Worm (Caenorhabditis elegans) whole organism, L4 larva: ENCODE measurements around the gene F59A6.11.

ENCODE experiments used
- F10B5.3 ChIP-seq: sonication (generic microtip); optimal IDR thresholded peaks from 2 replicates; lab custom pipeline; 2016; ENCODE audit warnings: mild to moderate bottlenecking, missing genetic modification characterization, missing compliant biosample characterization
- F37D6.2 ChIP-seq: sonication (generic microtip); optimal IDR thresholded peaks from 2 replicates; lab custom pipeline; 2016; ENCODE audit warnings: mild to moderate bottlenecking, missing genetic modification characterization, missing compliant biosample characterization
- T20F7.1 ChIP-seq: fragments of 200-800 bp; sonication (Bioruptor generic); optimal IDR thresholded peaks from 2 replicates; lab custom pipeline; 2018; ENCODE audit warnings: mild to moderate bottlenecking, missing genetic modification characterization, missing compliant biosample characterization
- T26A8.4 ChIP-seq: fragments of 200-800 bp; sonication (Bioruptor generic); IDR thresholded peaks from 2 replicates; pipeline ENCODE4 v1.3.6; 2022; ENCODE audit warnings: missing genetic modification characterization, missing compliant biosample characterization
- aly-2 ChIP-seq: sonication (generic microtip); optimal IDR thresholded peaks from 2 replicates; lab custom pipeline; 2018; ENCODE audit warnings: missing biosample characterization, missing genetic modification characterization
- ama-1 ChIP-seq: fragments of 150-350 bp; optimal IDR thresholded peaks from 2 replicates; lab custom pipeline; 2014; ENCODE audit warnings: inconsistent platforms, mixed read lengths
- arid-1 ChIP-seq: fragments of 200-800 bp; sonication (Bioruptor generic); conservative IDR thresholded peaks from 2 replicates; pipeline ENCODE4 v1.3.6; 2022; ENCODE audit warnings: missing genetic modification reagents, missing genetic modification characterization, missing compliant biosample characterization
- attf-4 ChIP-seq: sonication (generic microtip); optimal IDR thresholded peaks from 3 replicates; lab custom pipeline; 2017; ENCODE audit warnings: missing biosample characterization, missing genetic modification characterization
- ceh-32 ChIP-seq: sonication (generic microtip); optimal IDR thresholded peaks from 2 replicates; lab custom pipeline; 2016; ENCODE audit warnings: mild to moderate bottlenecking, missing genetic modification characterization, missing compliant biosample characterization; ENCODE audit not compliant: poor library complexity
- ceh-62 ChIP-seq: sonication (generic microtip); optimal IDR thresholded peaks from 2 replicates; lab custom pipeline; 2017; ENCODE audit warnings: missing biosample characterization, missing genetic modification characterization
- ces-1 ChIP-seq: fragments of 150-350 bp; sonication (generic microtip); optimal IDR thresholded peaks from 4 replicates; lab custom pipeline; 2014; ENCODE audit warnings: missing biosample characterization, missing genetic modification reagents, missing genetic modification characterization
- cey-2 ChIP-seq: sonication (generic microtip); optimal IDR thresholded peaks from 3 replicates; lab custom pipeline; 2017; ENCODE audit warnings: missing genetic modification characterization, mild to moderate bottlenecking, missing compliant biosample characterization, antibody characterized with exemption, borderline replicate concordance; ENCODE audit not compliant: insufficient read depth
- ctbp-1 ChIP-seq: fragments of 200-800 bp; sonication (Bioruptor generic); IDR thresholded peaks from 2 replicates; pipeline ENCODE4 v1.3.6; 2022; ENCODE audit warnings: missing genetic modification reagents, missing genetic modification characterization, missing compliant biosample characterization
- daf-12 ChIP-seq: fragments of 150-350 bp; optimal IDR thresholded peaks from 2 replicates; lab custom pipeline; 2014; ENCODE audit warnings: missing biosample characterization, missing genetic modification reagents, missing genetic modification characterization
- daf-8 ChIP-seq: fragments of 200-800 bp; sonication (Bioruptor generic); IDR thresholded peaks from 2 replicates; pipeline ENCODE4 v1.3.6; 2022; ENCODE audit warnings: missing genetic modification characterization, missing compliant biosample characterization
- dmd-6 ChIP-seq: fragments of 200-800 bp; sonication (Bioruptor generic); IDR thresholded peaks from 2 replicates; pipeline ENCODE4 v1.3.6; 2022; ENCODE audit warnings: missing genetic modification reagents, missing genetic modification characterization, missing compliant biosample characterization
- dmd-8 ChIP-seq: fragments of 200-800 bp; sonication (Bioruptor generic); IDR thresholded peaks from 2 replicates; pipeline ENCODE4 v1.3.6; 2022; ENCODE audit warnings: missing genetic modification characterization, missing compliant biosample characterization
- duxl-1 ChIP-seq: sonication (generic microtip); optimal IDR thresholded peaks from 2 replicates; lab custom pipeline; 2016; ENCODE audit warnings: mild to moderate bottlenecking, missing genetic modification characterization, moderate library complexity, missing compliant biosample characterization; ENCODE audit not compliant: poor library complexity
- egl-27 ChIP-seq: sonication (generic microtip); optimal IDR thresholded peaks from 3 replicates; lab custom pipeline; 2017; ENCODE audit warnings: missing biosample characterization, missing genetic modification reagents, missing genetic modification characterization
- fkh-10 ChIP-seq: fragments of 150-350 bp; optimal IDR thresholded peaks from 2 replicates; lab custom pipeline; 2014; ENCODE audit warnings: missing biosample characterization, missing genetic modification reagents, missing genetic modification characterization
- fos-1 ChIP-seq: fragments of 150-350 bp; optimal IDR thresholded peaks from 2 replicates; lab custom pipeline; 2014; ENCODE audit warnings: missing biosample characterization, missing genetic modification characterization
- hlh-11 ChIP-seq: fragments of 200-800 bp; sonication (Bioruptor generic); optimal IDR thresholded peaks from 2 replicates; lab custom pipeline; 2018; ENCODE audit warnings: mild to moderate bottlenecking, missing genetic modification characterization, missing compliant biosample characterization
- hlh-30 ChIP-seq: sonication (generic microtip); optimal IDR thresholded peaks from 2 replicates; lab custom pipeline; 2017; ENCODE audit warnings: antibody characterized with exemption, mild to moderate bottlenecking, missing genetic modification characterization, missing compliant biosample characterization; ENCODE audit not compliant: insufficient read depth
- jun-1 ChIP-seq: fragments of 150-350 bp; optimal IDR thresholded peaks from 2 replicates; lab custom pipeline; 2014; ENCODE audit warnings: missing biosample characterization, missing genetic modification reagents, missing genetic modification characterization
- lin-15B ChIP-seq: fragments of 150-350 bp; sonication (generic microtip); optimal IDR thresholded peaks from 3 replicates; lab custom pipeline; 2014; ENCODE audit warnings: missing biosample characterization, missing genetic modification characterization
- lin-38 ChIP-seq: fragments of 200-800 bp; sonication (Bioruptor generic); IDR thresholded peaks from 2 replicates; pipeline ENCODE4 v1.3.6; 2022; ENCODE audit warnings: missing genetic modification reagents, missing genetic modification characterization, missing compliant biosample characterization
- madf-5 ChIP-seq, 2 experiments: fragments of 200-800 bp; sonication (Bioruptor generic); IDR thresholded peaks; 2 replicates each; pipeline ENCODE4 v1.3.6; 2022; ENCODE audit warnings: missing compliant biosample characterization in 2 of 2, missing genetic modification characterization in 2 of 2
- mdl-1 ChIP-seq, 2 experiments: fragments of 150-350 bp in 1 of 2; sonication (generic microtip) in 1 of 2; optimal IDR thresholded peaks; 2 replicates each; lab custom pipeline; 2014 to 2017; ENCODE audit warnings: missing biosample characterization in 2 of 2, missing genetic modification characterization in 2 of 2
- mxl-2 ChIP-seq: fragments of 200-800 bp; sonication (Bioruptor generic); conservative IDR thresholded peaks from 2 replicates; pipeline ENCODE4 v1.3.6; 2022; ENCODE audit warnings: missing genetic modification reagents, missing genetic modification characterization, missing compliant biosample characterization
- nhr-11 ChIP-seq: fragments of 150-350 bp; optimal IDR thresholded peaks from 2 replicates; lab custom pipeline; 2014; ENCODE audit warnings: missing biosample characterization, missing genetic modification characterization
- nhr-28 ChIP-seq: fragments of 150-350 bp; optimal IDR thresholded peaks from 2 replicates; lab custom pipeline; 2014; ENCODE audit warnings: missing biosample characterization, missing genetic modification characterization
- nhr-76 ChIP-seq: fragments of 150-350 bp; optimal IDR thresholded peaks from 2 replicates; lab custom pipeline; 2014; ENCODE audit warnings: missing biosample characterization, missing genetic modification characterization
- php-3 ChIP-seq: fragments of 200-800 bp; sonication (Bioruptor generic); IDR thresholded peaks from 2 replicates; pipeline ENCODE4 v1.3.6; 2022; ENCODE audit warnings: missing genetic modification reagents, missing genetic modification characterization, missing compliant biosample characterization
- pqm-1 ChIP-seq: sonication (generic microtip); optimal IDR thresholded peaks from 2 replicates; lab custom pipeline; 2017; ENCODE audit warnings: missing biosample characterization, missing genetic modification characterization
- saeg-2 ChIP-seq: fragments of 200-800 bp; sonication (Bioruptor generic); IDR thresholded peaks from 2 replicates; pipeline ENCODE4 v1.3.6; 2022; ENCODE audit warnings: missing genetic modification reagents, missing genetic modification characterization, missing compliant biosample characterization
- snpc-1.2 ChIP-seq: fragments of 200-800 bp; sonication (Bioruptor generic); IDR thresholded peaks from 2 replicates; pipeline ENCODE4 v1.3.6; 2022; ENCODE audit warnings: missing genetic modification reagents, missing genetic modification characterization, missing compliant biosample characterization
- spr-1 ChIP-seq: sonication (generic microtip); optimal IDR thresholded peaks from 2 replicates; lab custom pipeline; 2016; ENCODE audit warnings: mild to moderate bottlenecking, missing genetic modification characterization, missing compliant biosample characterization
- tra-1 ChIP-seq: fragments of 200-800 bp; sonication (Bioruptor generic); IDR thresholded peaks from 2 replicates; pipeline ENCODE4 v1.3.6; 2022; ENCODE audit warnings: missing genetic modification reagents, missing genetic modification characterization, missing compliant biosample characterization
- unc-62 ChIP-seq, 3 experiments: fragments of 150-350 bp in 1 of 3; sonication (generic microtip); optimal IDR thresholded peaks in 2 of 3; peaks in 1 of 3; 1 replicate in 1 of 3; 2 replicates in 2 of 3; lab custom pipeline; 2014 to 2017; ENCODE audit warnings: missing biosample characterization in 3 of 3, missing genetic modification characterization in 3 of 3, missing genetic modification reagents in 3 of 3, missing genotype in 1 of 3
- zip-11 ChIP-seq: fragments of 200-800 bp; sonication (Bioruptor generic); IDR thresholded peaks from 2 replicates; pipeline ENCODE4 v1.3.6; 2022; ENCODE audit warnings: missing genetic modification characterization, missing compliant biosample characterization
- ztf-11 ChIP-seq: fragments of 150-350 bp; optimal IDR thresholded peaks from 2 replicates; lab custom pipeline; 2014; ENCODE audit warnings: missing biosample characterization, missing genetic modification characterization

The F59A6.11 gene

ce11 chrII:4999122-4999521 lies 565 bp upstream of the F59A6.11 start, which contains the start of gene citk-2 (continued):
- TF ChIP-seq pqm-1 (no peak), ctbp-1 (no peak), dmd-8 (no peak), nhr-28 (tag; lab: Kevin White, UChicago) (no peak), saeg-2 (GFP tag; lab: Robert Waterston, UW) (no peak), cey-2 (tag; lab: Kevin White, UChicago) (no peak), zip-11 (no peak), F10B5.3 (tag; lab: Kevin White, UChicago) (no peak), lin-15B (tag; lab: Kevin White, UChicago) (no peak), jun-1 (peak; percentile 57), duxl-1 (tag; lab: Kevin White, UChicago) (peak; percentile 74), nhr-11 (tag; lab: Kevin White, UChicago) (peak; percentile 74), ceh-62 (tag; lab: Kevin White, UChicago) (no peak), lin-38 (GFP tag; lab: Robert Waterston, UW) (no peak; the same call in 1 of the 2 replicates), egl-27 (tag; lab: Kevin White, UChicago) (no peak), ceh-32 (tag; lab: Kevin White, UChicago) (no peak), hlh-11 (tag; lab: Kevin White, UChicago) (peak; percentile 66), nhr-76 (tag; lab: Kevin White, UChicago) (no peak), snpc-1.2 (GFP tag; lab: Robert Waterston, UW) (no peak), tra-1 (GFP tag; lab: Robert Waterston, UW) (no peak), mxl-2 (GFP tag; lab: Robert Waterston, UW) (no peak), F37D6.2 (tag; lab: Kevin White, UChicago) (peak; percentile 29), arid-1 (GFP tag; lab: Robert Waterston, UW) (no peak), daf-8 (GFP tag; lab: Robert Waterston, UW) (no peak), T20F7.1 (no peak), madf-5 (GFP tag; IDR thresholded peaks at IDR 0.05; lab: Robert Waterston, UW) (no peak), mdl-1 (tag; optimal IDR thresholded peaks at IDR 0.05; lab: Kevin White, UChicago) (no peak), php-3 (GFP tag; lab: Robert Waterston, UW) (no peak), T26A8.4 (peak; percentile 79), attf-4 (tag; lab: Kevin White, UChicago) (no peak), aly-2 (tag; lab: Kevin White, UChicago) (no peak), fkh-10 (GFP tag; lab: Kevin White, UChicago) (peak; percentile 30), ztf-11 (tag; lab: Kevin White, UChicago) (no peak), daf-12 (no peak), fos-1 (tag; lab: Kevin White, UChicago) (no peak), unc-62 (GFP tag; optimal IDR thresholded peaks at IDR 0.05 in 1 of 2; lab: Kevin White, UChicago) (peak in 1 of 2 experiments; percentile 91), unc-62 (tag; optimal IDR thresholded peaks at IDR 0.05; lab: Kevin White, UChicago) (no peak), ces-1 (GFP tag; lab: Kevin White, UChicago) (no peak), dmd-6 (GFP tag; lab: Robert Waterston, UW) (peak; percentile 62), spr-1 (tag; lab: Kevin White, UChicago) (peak; percentile 45)

- TF ChIP-seq hlh-30 (peak; percentile 20), dmd-6 (GFP tag; lab: Robert Waterston, UW) (peak; percentile 7; the same call in 1 of the 2 replicates), ama-1 (lab: Kevin White, UChicago) (no peak)
Measured at ce11 chrII:4994939-4995338, 3.6 kb downstream of the F59A6.11 start, which contains the start of gene rnh-1.0. TSS of gene rnh-1.0 (plus strand) at chrII:4995327.
